Fruit fly (Drosophila melanogaster): ENCODE data around the gene CG33723.

CG33723 gene

dm6 chr2L:9447816-9448215, 7.3 kb upstream of the CG33723 start (continued):
- TF ChIP-seq Gug (GFP tag; IDR thresholded peaks at IDR 0.05): peak; percentile 66; the same call in 1 of the 2 replicates
- TF ChIP-seq CG8119 (GFP tag; IDR thresholded peaks at IDR 0.05): peak; percentile 73
- TF ChIP-seq topi (GFP tag; optimal IDR thresholded peaks at IDR 0.05): peak; percentile 53
- TF ChIP-seq dsx (GFP tag; optimal IDR thresholded peaks at IDR 0.05; ENCODE audit: poor library complexity, severe bottlenecking): peak; percentile 54
- TF ChIP-seq esn (GFP tag; optimal IDR thresholded peaks at IDR 0.05): peak; percentile 74
- peak; percentile 50 for TF ChIP-seq spab (GFP tag; optimal IDR thresholded peaks at IDR 0.05)
- peak; percentile 19 for TF ChIP-seq CG1621 (tag; optimal IDR thresholded peaks at IDR 0.05)
- peak; percentile 32 for TF ChIP-seq cyc (GFP tag; optimal IDR thresholded peaks at IDR 0.05)
- TF ChIP-seq fkh (GFP tag; optimal IDR thresholded peaks at IDR 0.05): no peak
- TF ChIP-seq CG3919 (GFP tag; optimal IDR thresholded peaks at IDR 0.05): peak; percentile 70
- TF ChIP-seq Eip93F (GFP tag; optimal IDR thresholded peaks at IDR 0.05): no peak
- TF ChIP-seq CG6808 (GFP tag; optimal IDR thresholded peaks at IDR 0.05): peak; percentile 45
- TF ChIP-seq CG7368 (GFP tag; optimal IDR thresholded peaks at IDR 0.05): peak; percentile 23
- peak; percentile 78 for TF ChIP-seq CG15336 (GFP tag; IDR thresholded peaks at IDR 0.05)

dm6 chr2L:9446398-9446945, 5.9 kb upstream of the CG33723 start:
- TF ChIP-seq fd85E (GFP tag; optimal IDR thresholded peaks at IDR 0.05) (no peak), CG11294 (GFP tag; IDR thresholded peaks at IDR 0.05) (no peak), Eip78C (GFP tag) (peak; percentile 42), dsx (GFP tag; optimal IDR thresholded peaks at IDR 0.05; ENCODE audit: poor library complexity, severe bottlenecking) (peak; percentile 26), acj6 (GFP tag; optimal IDR thresholded peaks at IDR 0.05) (no peak), dac (GFP tag; optimal IDR thresholded peaks at IDR 0.05) (no peak), Ets21C (GFP tag; optimal IDR thresholded peaks at IDR 0.05) (no peak)

dm6 chr2L:9445753-9446152, 5.2 kb upstream of the CG33723 start:
- TF ChIP-seq Hr39 (GFP tag; optimal IDR thresholded peaks at IDR 0.05) (no peak), Sox102F (GFP tag; optimal IDR thresholded peaks at IDR 0.05) (no peak), Lpt (GFP tag; optimal IDR thresholded peaks at IDR 0.05) (no peak), CG7368 (GFP tag; optimal IDR thresholded peaks at IDR 0.05) (no peak), pdm3 (GFP tag; optimal IDR thresholded peaks at IDR 0.05) (no peak), CG32006 (GFP tag; optimal IDR thresholded peaks at IDR 0.05) (no peak), topi (GFP tag; optimal IDR thresholded peaks at IDR 0.05) (no peak), CG8119 (GFP tag; IDR thresholded peaks at IDR 0.05) (no peak), Eip75B (GFP tag; optimal IDR thresholded peaks at IDR 0.05) (no peak), spab (GFP tag; optimal IDR thresholded peaks at IDR 0.05) (no peak), CG3919 (GFP tag; optimal IDR thresholded peaks at IDR 0.05) (no peak), salr (GFP tag; optimal IDR thresholded peaks at IDR 0.05) (no peak), eg (GFP tag; IDR thresholded peaks at IDR 0.05) (no peak), CG6163 (GFP tag; IDR thresholded peaks at IDR 0.05) (no peak), CG11902 (GFP tag; optimal IDR thresholded peaks at IDR 0.05) (no peak), CG8319 (GFP tag; optimal IDR thresholded peaks at IDR 0.05) (no peak), Ets21C (GFP tag; optimal IDR thresholded peaks at IDR 0.05) (no peak), CG10631 (GFP tag; optimal IDR thresholded peaks at IDR 0.05) (no peak), Eip93F (GFP tag; optimal IDR thresholded peaks at IDR 0.05) (no peak)

- no peak for TF ChIP-seq Ets21C (GFP tag; optimal IDR thresholded peaks at IDR 0.05)
Measured at dm6 chr2L:9442795-9443287, 2.3 kb upstream of the CG33723 start.

- TF ChIP-seq ss (GFP tag; optimal IDR thresholded peaks at IDR 0.05): peak in 1 of 2 experiments; percentile 17
- peak; percentile 77 for TF ChIP-seq lz (GFP tag; optimal IDR thresholded peaks at IDR 0.05)
- TF ChIP-seq CG6163 (GFP tag; IDR thresholded peaks at IDR 0.05): peak; percentile 56; the same call in 1 of the 3 replicates
- TF ChIP-seq CG10669 (GFP tag; optimal IDR thresholded peaks at IDR 0.05): peak; percentile 32
- TF ChIP-seq spab (GFP tag; optimal IDR thresholded peaks at IDR 0.05): peak; percentile 9
- peak; percentile 74 for TF ChIP-seq esn (GFP tag; optimal IDR thresholded peaks at IDR 0.05)
- TF ChIP-seq CG7368 (GFP tag; optimal IDR thresholded peaks at IDR 0.05): peak; percentile 24
- TF ChIP-seq Hr39 (GFP tag; optimal IDR thresholded peaks at IDR 0.05): peak; percentile 74
- TF ChIP-seq salr (GFP tag; optimal IDR thresholded peaks at IDR 0.05): no peak
- peak; percentile 76 for TF ChIP-seq Smox (GFP tag; optimal IDR thresholded peaks at IDR 0.05)
- TF ChIP-seq CG32006 (GFP tag; optimal IDR thresholded peaks at IDR 0.05): peak; percentile 42
- no peak for TF ChIP-seq fkh (GFP tag; optimal IDR thresholded peaks at IDR 0.05)
- peak; percentile 26 for TF ChIP-seq Sox14 (GFP tag; optimal IDR thresholded peaks at IDR 0.05)
- TF ChIP-seq CG8632 (GFP tag; optimal IDR thresholded peaks at IDR 0.05): no peak
- TF ChIP-seq CG3032 (tag; optimal IDR thresholded peaks at IDR 0.05): peak; percentile 21
- peak; percentile 54 for TF ChIP-seq CG6792 (GFP tag; optimal IDR thresholded peaks at IDR 0.05)
- TF ChIP-seq Blimp-1 (GFP tag; optimal IDR thresholded peaks at IDR 0.05): no peak
- TF ChIP-seq Gug (GFP tag; IDR thresholded peaks at IDR 0.05): no peak
- TF ChIP-seq CG3919 (GFP tag; optimal IDR thresholded peaks at IDR 0.05): peak; percentile 29
- peak; percentile 21 for TF ChIP-seq vri (GFP tag; optimal IDR thresholded peaks at IDR 0.05)
Measured at dm6 chr2L:9438227-9438626, 2.3 kb downstream of the CG33723 start.
